Fruit fly (Drosophila melanogaster): Measurements from ENCODE around the gene dl.
A peak's percentile ranks its signal among the peaks of the same experiment; 100 is the strongest.

dl gene

dm6 chr2L:17465915-17466677, 15.9 kb upstream of the dl start (continued):
- TF ChIP-seq CG8290 (GFP tag; optimal IDR thresholded peaks at IDR 0.05): peak; percentile 11
- TF ChIP-seq CG8290 (tag; optimal IDR thresholded peaks at IDR 0.05): peak in 1 of 2 experiments; percentile 67
- peak; percentile 78 for TF ChIP-seq wor (GFP tag; IDR thresholded peaks at IDR 0.05)
- TF ChIP-seq CG43689 (GFP tag; IDR thresholded peaks at IDR 0.05): no peak
- TF ChIP-seq sens-2 (GFP tag; IDR thresholded peaks at IDR 0.05): peak; percentile 56; the same call in 1 of the 2 replicates
- TF ChIP-seq unpg (GFP tag; optimal IDR thresholded peaks at IDR 0.05): peak; percentile 88
- no peak for TF ChIP-seq CG30020 (tag; optimal IDR thresholded peaks at IDR 0.05)
- no peak for TF ChIP-seq CG16779 (GFP tag; IDR thresholded peaks at IDR 0.05)
- no peak for TF ChIP-seq Scr (GFP tag; IDR thresholded peaks at IDR 0.05; ENCODE audit: partially characterized antibody)
- TF ChIP-seq CG4854 (GFP tag; optimal IDR thresholded peaks at IDR 0.05): peak; percentile 58
- TF ChIP-seq CG11085 (GFP tag; IDR thresholded peaks at IDR 0.05): peak; percentile 51; the same call in 1 of the 2 replicates
- peak; percentile 73 for TF ChIP-seq CG14050 (GFP tag; IDR thresholded peaks at IDR 0.05)
- TF ChIP-seq sc (optimal IDR thresholded peaks at IDR 0.05): no peak
- TF ChIP-seq sc (GFP tag; optimal IDR thresholded peaks at IDR 0.05): peak; percentile 73
- TF ChIP-seq CG12104 (GFP tag; optimal IDR thresholded peaks at IDR 0.05): peak; percentile 66
- TF ChIP-seq rib (GFP tag; IDR thresholded peaks at IDR 0.05): no peak
- peak; percentile 67 for TF ChIP-seq NfI (GFP tag; optimal IDR thresholded peaks at IDR 0.05)
- TF ChIP-seq lab (GFP tag; optimal IDR thresholded peaks at IDR 0.05): peak; percentile 87
- TF ChIP-seq Dad (GFP tag; optimal IDR thresholded peaks at IDR 0.05): peak; percentile 75
- TF ChIP-seq CG4730 (GFP tag; IDR thresholded peaks at IDR 0.05): peak; percentile 30; the same call in 1 of the 2 replicates
- peak; percentile 90 for TF ChIP-seq Sox102F (GFP tag; optimal IDR thresholded peaks at IDR 0.05)
- peak; percentile 69 for TF ChIP-seq jing (GFP tag; optimal IDR thresholded peaks at IDR 0.05)
- peak; percentile 76 for TF ChIP-seq Dek (tag; optimal IDR thresholded peaks at IDR 0.05)
- peak; percentile 65 for TF ChIP-seq sima (GFP tag; optimal IDR thresholded peaks at IDR 0.05)
- peak; percentile 90 for TF ChIP-seq vvl (GFP tag; IDR thresholded peaks at IDR 0.05)
- TF ChIP-seq CG10267 (tag; optimal IDR thresholded peaks at IDR 0.05): peak; percentile 79
- peak; percentile 87 for TF ChIP-seq HLH3B (GFP tag; IDR thresholded peaks at IDR 0.05)
- TF ChIP-seq Sry-β (GFP tag; optimal IDR thresholded peaks at IDR 0.05): peak; percentile 27
- TF ChIP-seq Dip2 (GFP tag; IDR thresholded peaks at IDR 0.05): no peak
- peak; percentile 30 for TF ChIP-seq CG2116 (GFP tag; optimal IDR thresholded peaks at IDR 0.05)
- TF ChIP-seq Max (GFP tag; optimal IDR thresholded peaks at IDR 0.05): peak; percentile 68
- peak; percentile 51; the same call in 1 of the 2 replicates for TF ChIP-seq CG4360 (GFP tag; IDR thresholded peaks at IDR 0.05)
- TF ChIP-seq cato (GFP tag; optimal IDR thresholded peaks at IDR 0.05; ENCODE audit: borderline replicate concordance): peak; percentile 70
- TF ChIP-seq CG4282 (GFP tag; optimal IDR thresholded peaks at IDR 0.05): peak; percentile 69
- TF ChIP-seq Tbp (GFP tag; optimal IDR thresholded peaks at IDR 0.05): no peak
- TF ChIP-seq ken (GFP tag; IDR thresholded peaks at IDR 0.05): peak; percentile 81
- no peak for TF ChIP-seq lbe (GFP tag; optimal IDR thresholded peaks at IDR 0.05)
- TF ChIP-seq CG2120 (GFP tag; optimal IDR thresholded peaks at IDR 0.05): peak; percentile 79
- TF ChIP-seq Ada2b (GFP tag; IDR thresholded peaks at IDR 0.05): peak; percentile 68
- TF ChIP-seq CG9609 (GFP tag; optimal IDR thresholded peaks at IDR 0.05): peak; percentile 84
- TF ChIP-seq CG11723 (GFP tag; optimal IDR thresholded peaks at IDR 0.05): peak; percentile 32
- TF ChIP-seq sqz (GFP tag; optimal IDR thresholded peaks at IDR 0.05): no peak
- TF ChIP-seq repo (GFP tag; optimal IDR thresholded peaks at IDR 0.05): peak; percentile 70
- TF ChIP-seq CG13287 (GFP tag; IDR thresholded peaks at IDR 0.05; ENCODE audit: partially characterized antibody): no peak
- TF ChIP-seq Hmr (GFP tag; optimal IDR thresholded peaks at IDR 0.05): peak; percentile 79
- TF ChIP-seq CG7786 (GFP tag; optimal IDR thresholded peaks at IDR 0.05): peak; percentile 78
- TF ChIP-seq fd64A (GFP tag; optimal IDR thresholded peaks at IDR 0.05): peak; percentile 58
- TF ChIP-seq cas (GFP tag; IDR thresholded peaks at IDR 0.05): peak; percentile 52; the same call in 1 of the 2 replicates
- peak; percentile 66; the same call in 1 of the 2 replicates for TF ChIP-seq bowl (GFP tag; IDR thresholded peaks at IDR 0.05)
- TF ChIP-seq CG15601 (tag; optimal IDR thresholded peaks at IDR 0.05): peak; percentile 83
